Worm (Caenorhabditis elegans) whole organism, midembryonic: Measurements from ENCODE around the gene rpl-35.

ENCODE experiments used
- T22C8.4 ChIP-seq: fragments of 200-800 bp; sonication (Bioruptor generic); IDR thresholded peaks from 2 replicates; pipeline ENCODE4 v1.3.6; 2022; ENCODE audit warnings: missing genetic modification characterization, missing compliant biosample characterization
- flt-1 ChIP-seq: fragments of 200-800 bp; sonication (Bioruptor generic); IDR thresholded peaks from 2 replicates; pipeline ENCODE4 v1.3.6; 2022; ENCODE audit warnings: missing genetic modification characterization, missing compliant biosample characterization
- med-1 ChIP-seq: sonication (generic microtip); optimal IDR thresholded peaks from 2 replicates; lab custom pipeline; 2017; ENCODE audit warnings: missing genetic modification characterization, mild to moderate bottlenecking, missing compliant biosample characterization, antibody characterized with exemption, missing genetic modification reagents; ENCODE audit not compliant: insufficient read depth
- ref-1 ChIP-seq: fragments of 200-800 bp; sonication (Bioruptor generic); conservative IDR thresholded peaks from 2 replicates; pipeline ENCODE4 v1.3.6; 2022; ENCODE audit warnings: missing genetic modification reagents, missing genetic modification characterization, missing compliant biosample characterization
- ztf-23 ChIP-seq: fragments of 200-800 bp; sonication (Bioruptor generic); IDR thresholded peaks from 2 replicates; pipeline ENCODE4 v1.3.6; 2022; ENCODE audit warnings: missing genetic modification reagents, missing genetic modification characterization, missing compliant biosample characterization

- TF ChIP-seq T22C8.4 (GFP tag; lab: Robert Waterston, UW): no peak
- no peak for TF ChIP-seq ref-1 (GFP tag; lab: Robert Waterston, UW)
- no peak for TF ChIP-seq med-1 (GFP tag; lab: Kevin White, UChicago)
- TF ChIP-seq flt-1: no peak
- TF ChIP-seq ztf-23 (GFP tag; lab: Robert Waterston, UW): no peak
These were observed 25.3 kb downstream of the rpl-35 start for ce11 chrIII:7880132-7880715.
